Fruit fly (Drosophila melanogaster) whole organism, embryonic: Measurements from ENCODE around the gene HIPP1.

Experiments used
- ATbp ChIP-seq: fragments of 200-800 bp; sonication (Bioruptor generic); optimal IDR thresholded peaks from 2 replicates; lab custom pipeline; 2017; ENCODE audit warnings: missing biosample characterization, mild to moderate bottlenecking, missing genetic modification characterization, missing genetic modification reagents
- Ada2b ChIP-seq: fragments of 200-800 bp; sonication (Bioruptor generic); IDR thresholded peaks from 2 replicates; pipeline ENCODE4 v1.3.6; 2022; ENCODE audit warnings: missing biosample characterization, missing genetic modification characterization
- CG10366 ChIP-seq: fragments of 200-800 bp; sonication (Bioruptor generic); IDR thresholded peaks from 2 replicates; pipeline ENCODE4 v1.3.6; 2022; ENCODE audit warnings: missing biosample characterization, missing genetic modification characterization
- CG10462 ChIP-seq: fragments of 200-800 bp; sonication (Bioruptor generic); optimal IDR thresholded peaks from 2 replicates; lab custom pipeline; 2016; ENCODE audit warnings: missing biosample characterization, missing genetic modification characterization
- CG11695 ChIP-seq: fragments of 200-800 bp; sonication (Bioruptor generic); IDR thresholded peaks from 3 replicates; pipeline ENCODE4 v1.3.6; 2022; ENCODE audit warnings: missing biosample characterization, missing genetic modification characterization
- CG15011 ChIP-seq: fragments of 200-800 bp; sonication (Bioruptor generic); optimal IDR thresholded peaks from 3 replicates; lab custom pipeline; 2018; ENCODE audit warnings: missing biosample characterization, mild to moderate bottlenecking, missing genetic modification characterization
- CG15073 ChIP-seq: fragments of 200-800 bp; sonication (Bioruptor generic); optimal IDR thresholded peaks from 2 replicates; lab custom pipeline; 2016; ENCODE audit warnings: missing biosample characterization, missing genetic modification characterization
- CG17612 ChIP-seq: fragments of 200-800 bp; sonication (Bioruptor generic); IDR thresholded peaks from 2 replicates; pipeline ENCODE4 v1.3.6; 2022; ENCODE audit warnings: missing biosample characterization, missing genetic modification characterization
- CG1832 ChIP-seq: fragments of 200-800 bp; sonication (Bioruptor generic); optimal IDR thresholded peaks from 2 replicates; lab custom pipeline; 2017; ENCODE audit warnings: missing biosample characterization, mild to moderate bottlenecking, missing genetic modification characterization, inconsistent platforms
- CG2889 ChIP-seq: fragments of 200-800 bp; sonication (Bioruptor generic); IDR thresholded peaks from 3 replicates; pipeline ENCODE4 v1.3.6; 2022; ENCODE audit warnings: missing biosample characterization, missing genetic modification characterization
- CG30020 ChIP-seq: fragments of 200-800 bp; optimal IDR thresholded peaks from 2 replicates; lab custom pipeline; 2019; ENCODE audit warnings: missing biosample characterization, mild to moderate bottlenecking, missing genetic modification characterization, moderate library complexity
- CG3065 ChIP-seq: fragments of 200-800 bp; sonication (Bioruptor generic); optimal IDR thresholded peaks from 2 replicates; lab custom pipeline; 2016; ENCODE audit warnings: missing biosample characterization, missing genetic modification characterization
- CG33557 ChIP-seq: fragments of 200-800 bp; sonication (Bioruptor generic); optimal IDR thresholded peaks from 2 replicates; lab custom pipeline; 2019; ENCODE audit warnings: missing biosample characterization, mild to moderate bottlenecking, missing genetic modification characterization, moderate library complexity
- CG34376 ChIP-seq: fragments of 200-800 bp; sonication (Bioruptor generic); optimal IDR thresholded peaks from 2 replicates; lab custom pipeline; 2018; ENCODE audit warnings: missing biosample characterization, mild to moderate bottlenecking, missing genetic modification characterization
- CG7928 ChIP-seq: fragments of 200-800 bp; sonication (Bioruptor generic); optimal IDR thresholded peaks from 2 replicates; lab custom pipeline; 2017; ENCODE audit warnings: missing biosample characterization, mild to moderate bottlenecking, missing genetic modification characterization
- CkIIα-i1 ChIP-seq: fragments of 200-800 bp; sonication (Bioruptor generic); IDR thresholded peaks from 2 replicates; pipeline ENCODE4 v1.3.6; 2022; ENCODE audit warnings: missing biosample characterization, missing genetic modification characterization
- Doc2 ChIP-seq: fragments of 200-800 bp; sonication (Bioruptor generic); IDR thresholded peaks from 2 replicates; pipeline ENCODE4 v1.3.6; 2022; ENCODE audit warnings: missing biosample characterization, missing genetic modification characterization
- HHEX ChIP-seq: fragments of 200-800 bp; sonication (Bioruptor generic); optimal IDR thresholded peaks from 3 replicates; lab custom pipeline; 2017; ENCODE audit warnings: missing biosample characterization, mild to moderate bottlenecking, missing genetic modification characterization, missing genetic modification reagents
- Hand ChIP-seq: fragments of 200-800 bp; sonication (Bioruptor generic); optimal IDR thresholded peaks from 2 replicates; lab custom pipeline; 2017; ENCODE audit warnings: mild to moderate bottlenecking, missing biosample characterization, missing genetic modification reagents, missing genetic modification characterization
- Hey ChIP-seq: fragments of 200-800 bp; sonication (Bioruptor generic); optimal IDR thresholded peaks from 3 replicates; lab custom pipeline; 2018; ENCODE audit warnings: missing biosample characterization, mild to moderate bottlenecking, missing genetic modification characterization
- Hmr ChIP-seq: fragments of 200-800 bp; sonication (Bioruptor generic); optimal IDR thresholded peaks from 3 replicates; lab custom pipeline; 2017; ENCODE audit warnings: mild to moderate bottlenecking, missing biosample characterization, missing genetic modification reagents, missing genetic modification characterization
- Hmx ChIP-seq: fragments of 200-800 bp; sonication (Bioruptor generic); optimal IDR thresholded peaks from 2 replicates; lab custom pipeline; 2016; ENCODE audit warnings: missing biosample characterization, missing genetic modification characterization
- Hr39 ChIP-seq: fragments of >200 bp; optimal IDR thresholded peaks from 2 replicates; lab custom pipeline; 2017
- MTF-1 ChIP-seq: fragments of 200-800 bp; sonication (Bioruptor generic); optimal IDR thresholded peaks from 2 replicates; lab custom pipeline; 2018; ENCODE audit warnings: missing biosample characterization, mild to moderate bottlenecking, missing genetic modification characterization, borderline replicate concordance
- Med ChIP-seq: fragments of 200-800 bp; sonication (Bioruptor generic); peaks from one replicate; lab custom pipeline; 2016; ENCODE audit warnings: missing biosample characterization, missing genetic modification characterization, mild to moderate bottlenecking, inconsistent platforms, moderate library complexity
- Mrtf ChIP-seq: fragments of 200-800 bp; sonication (Bioruptor generic); IDR thresholded peaks from 3 replicates; pipeline ENCODE4 v1.3.6; 2022; ENCODE audit warnings: missing biosample characterization, missing genetic modification characterization
- NC2α ChIP-seq: fragments of 200-800 bp; sonication (Bioruptor generic); optimal IDR thresholded peaks from 2 replicates; lab custom pipeline; 2016; ENCODE audit warnings: missing biosample characterization, missing genetic modification characterization
- NC2β ChIP-seq: fragments of 200-800 bp; sonication (Bioruptor generic); optimal IDR thresholded peaks from 2 replicates; lab custom pipeline; 2016; ENCODE audit warnings: missing biosample characterization, missing genetic modification characterization
- NFAT ChIP-seq: fragments of 200-800 bp; sonication (Bioruptor generic); IDR thresholded peaks from 2 replicates; pipeline ENCODE4 v1.3.6; 2022; ENCODE audit warnings: missing biosample characterization, missing genetic modification characterization
- NfI ChIP-seq: fragments of 200-800 bp; sonication (Bioruptor generic); optimal IDR thresholded peaks from 3 replicates; lab custom pipeline; 2018; ENCODE audit warnings: missing biosample characterization, mild to moderate bottlenecking, missing genetic modification characterization, moderate library complexity
- Oli ChIP-seq: fragments of 200-800 bp; sonication (Bioruptor generic); optimal IDR thresholded peaks from 2 replicates; lab custom pipeline; 2018; ENCODE audit warnings: missing biosample characterization, mild to moderate bottlenecking, missing genetic modification characterization, moderate library complexity
- Sin3A ChIP-seq: fragments of >200 bp; optimal IDR thresholded peaks from 2 replicates; lab custom pipeline; 2018
- Vsx1 ChIP-seq: fragments of 200-800 bp; sonication (Bioruptor generic); optimal IDR thresholded peaks from 2 replicates; lab custom pipeline; 2017; ENCODE audit warnings: missing biosample characterization, mild to moderate bottlenecking, missing genetic modification characterization, missing genetic modification reagents
- bowl ChIP-seq: fragments of 200-800 bp; sonication (Bioruptor generic); IDR thresholded peaks from 2 replicates; pipeline ENCODE4 v1.3.6; 2022; ENCODE audit warnings: missing biosample characterization, missing genetic modification characterization
- cad ChIP-seq: fragments of >200 bp; optimal IDR thresholded peaks from 2 replicates; lab custom pipeline; 2017; ENCODE audit warnings: missing biosample characterization, missing genetic modification characterization
- crol ChIP-seq: fragments of 200-800 bp; sonication (Bioruptor generic); IDR thresholded peaks from 2 replicates; pipeline ENCODE4 v1.3.6; 2022; ENCODE audit warnings: missing biosample characterization, missing genetic modification characterization
- exex ChIP-seq: fragments of 200-800 bp; sonication (Bioruptor generic); optimal IDR thresholded peaks from 4 replicates; lab custom pipeline; 2018; ENCODE audit warnings: missing biosample characterization, mild to moderate bottlenecking, missing genetic modification characterization, moderate library complexity
- ftz-f1 ChIP-seq: fragments of 200-800 bp; sonication (Bioruptor generic); optimal IDR thresholded peaks from 2 replicates; lab custom pipeline; 2016; ENCODE audit warnings: missing biosample characterization, missing genetic modification characterization
- gsb ChIP-seq: fragments of 200-800 bp; sonication (Bioruptor generic); IDR thresholded peaks from 2 replicates; pipeline ENCODE4 v1.3.6; 2022; ENCODE audit warnings: missing biosample characterization, missing genetic modification characterization
- hb ChIP-seq: fragments of 200-800 bp; sonication (Bioruptor generic); IDR thresholded peaks from 3 replicates; pipeline ENCODE4 v1.3.6; 2022; ENCODE audit warnings: missing biosample characterization, missing genetic modification characterization; ENCODE audit not compliant: partially characterized antibody
- mirr ChIP-seq: fragments of 200-800 bp; sonication (Bioruptor generic); optimal IDR thresholded peaks from 3 replicates; lab custom pipeline; 2018; ENCODE audit warnings: missing biosample characterization, mild to moderate bottlenecking, missing genetic modification characterization
- nerfin-1 ChIP-seq: fragments of 200-800 bp; sonication (Bioruptor generic); optimal IDR thresholded peaks from 3 replicates; lab custom pipeline; 2019; ENCODE audit warnings: missing biosample characterization, mild to moderate bottlenecking, missing genetic modification characterization, moderate library complexity
- peb ChIP-seq: fragments of 200-800 bp; sonication (Bioruptor generic); IDR thresholded peaks from 2 replicates; pipeline ENCODE4 v1.3.6; 2022; ENCODE audit warnings: missing biosample characterization, missing genetic modification characterization
- phol ChIP-seq: fragments of 200-800 bp; sonication (Bioruptor generic); optimal IDR thresholded peaks from 3 replicates; lab custom pipeline; 2018; ENCODE audit warnings: missing biosample characterization, mild to moderate bottlenecking, missing genetic modification characterization, moderate library complexity
- repo ChIP-seq: fragments of 200-800 bp; sonication (Bioruptor generic); optimal IDR thresholded peaks from 2 replicates; lab custom pipeline; 2016; ENCODE audit warnings: missing biosample characterization, missing genetic modification characterization
- shn ChIP-seq: fragments of 200-800 bp; sonication (Bioruptor generic); optimal IDR thresholded peaks from 3 replicates; lab custom pipeline; 2016; ENCODE audit warnings: missing biosample characterization, missing genetic modification characterization
- so ChIP-seq: fragments of 200-800 bp; sonication (Bioruptor generic); IDR thresholded peaks from 3 replicates; pipeline ENCODE4 v1.3.6; 2022; ENCODE audit warnings: missing biosample characterization, missing genetic modification characterization
- sug ChIP-seq: fragments of 200-800 bp; optimal IDR thresholded peaks from 2 replicates; lab custom pipeline; 2019; ENCODE audit warnings: missing biosample characterization, mild to moderate bottlenecking, missing genetic modification characterization, moderate library complexity
- tap ChIP-seq: fragments of 200-800 bp; optimal IDR thresholded peaks from 3 replicates; lab custom pipeline; 2019; ENCODE audit warnings: missing biosample characterization, mild to moderate bottlenecking, missing genetic modification characterization, moderate library complexity
- tgo ChIP-seq: fragments of 200-800 bp; sonication (Bioruptor generic); IDR thresholded peaks from 3 replicates; pipeline ENCODE4 v1.3.6; 2022; ENCODE audit warnings: missing biosample characterization, missing genetic modification characterization
- yki ChIP-seq: fragments of >200 bp; optimal IDR thresholded peaks from 3 replicates; lab custom pipeline; 2018
- z ChIP-seq: fragments of 200-800 bp; sonication (Bioruptor generic); IDR thresholded peaks from 3 replicates; pipeline ENCODE4 v1.3.6; 2022; ENCODE audit warnings: missing biosample characterization, missing genetic modification characterization
- zen2 ChIP-seq: fragments of 200-800 bp; sonication (Bioruptor generic); IDR thresholded peaks from 3 replicates; pipeline ENCODE4 v1.3.6; 2022; ENCODE audit warnings: missing biosample characterization, missing genetic modification characterization; ENCODE audit not compliant: partially characterized antibody

The HIPP1 gene

DNA sequence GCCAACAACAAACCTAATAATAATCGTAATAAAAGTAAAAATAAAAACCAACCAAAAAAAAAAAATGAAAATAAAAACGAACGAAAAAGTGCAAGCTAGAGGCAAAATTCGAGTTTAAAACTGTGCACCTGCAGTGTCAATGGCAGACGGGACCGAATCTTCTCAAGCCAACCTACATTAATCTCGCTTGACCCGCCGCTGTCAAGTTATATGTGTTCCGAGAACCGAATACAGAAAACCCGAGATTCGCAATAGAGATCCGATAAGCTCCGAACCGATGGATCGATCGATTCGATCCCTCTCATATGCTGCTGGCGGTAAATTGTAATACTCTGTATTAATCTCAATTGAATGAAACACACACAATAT lies 36.8 kb upstream of the HIPP1 start:
- TF ChIP-seq yki (no peak), CG7928 (no peak), CG15073 (GFP tag; lab: Kevin White, UChicago) (no peak), MTF-1 (GFP tag; lab: Kevin White, UChicago) (no peak), HHEX (GFP tag; lab: Kevin White, UChicago) (no peak), Mrtf (GFP tag; lab: Robert Waterston, UW) (no peak), cad (no peak), CG1832 (GFP tag; lab: Kevin White, UChicago) (no peak), CG10366 (GFP tag; lab: Robert Waterston, UW) (no peak), NFAT (no peak), CG11695 (GFP tag; lab: Robert Waterston, UW) (no peak), hb (GFP tag; lab: Robert Waterston, UW) (no peak), nerfin-1 (tag; lab: Kevin White, UChicago) (no peak), CG17612 (GFP tag; lab: Robert Waterston, UW) (no peak), ftz-f1 (GFP tag; lab: Kevin White, UChicago) (no peak), Hmx (GFP tag; lab: Kevin White, UChicago) (no peak), z (GFP tag; lab: Robert Waterston, UW) (no peak), peb (no peak), NC2β (GFP tag; lab: Kevin White, UChicago) (no peak), so (GFP tag; lab: Robert Waterston, UW) (no peak)
- TF ChIP-seq, all 482 proteins: peak for 0

DNA sequence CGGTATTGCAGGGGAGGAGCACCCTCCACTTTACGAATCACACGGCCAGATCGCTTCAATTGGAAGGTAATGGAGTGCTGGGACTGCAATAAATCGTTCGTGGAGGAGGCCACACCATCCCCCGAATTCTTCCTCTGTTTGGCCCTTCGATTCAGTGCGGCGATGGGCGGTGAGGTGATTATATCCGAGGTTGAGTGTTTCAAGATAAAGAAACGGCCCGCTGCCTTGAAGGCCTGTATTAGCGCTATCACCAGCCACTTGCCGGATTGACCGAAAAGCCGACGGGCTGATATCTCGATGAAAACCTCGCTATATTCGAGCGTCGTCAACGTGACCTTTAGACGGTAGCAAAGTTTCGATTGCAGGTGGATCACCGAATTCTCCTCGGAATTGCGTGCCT lies 32.0 kb upstream of the HIPP1 start:
- TF ChIP-seq Hey (tag; lab: Kevin White, UChicago) (no peak), shn (GFP tag; lab: Kevin White, UChicago) (no peak), Hand (GFP tag; lab: Kevin White, UChicago) (no peak), Med (peak; percentile 48), crol (GFP tag; lab: Robert Waterston, UW) (no peak), NfI (no peak), gsb (no peak), hb (GFP tag; lab: Robert Waterston, UW) (no peak), sug (peak; percentile 31), CG10462 (no peak), tap (tag; lab: Kevin White, UChicago) (no peak), ftz-f1 (GFP tag; lab: Kevin White, UChicago) (peak; percentile 56), repo (GFP tag; lab: Kevin White, UChicago) (no peak), mirr (GFP tag; lab: Kevin White, UChicago) (peak; percentile 37), Doc2 (GFP tag; lab: Robert Waterston, UW) (no peak), Vsx1 (no peak), CkIIα-i1 (GFP tag; lab: Robert Waterston, UW) (no peak), zen2 (0 out of 3 replicates have a peak, but pooled peaks have one; percentile 12), CG2889 (GFP tag; lab: Robert Waterston, UW) (no peak), CG15011 (no peak), Sin3A (lab: Kevin White, UChicago) (no peak), CG7928 (no peak), tgo (GFP tag; lab: Robert Waterston, UW) (no peak), Hmr (GFP tag; lab: Kevin White, UChicago) (no peak), CG3065 (GFP tag; lab: Kevin White, UChicago) (no peak), CG33557 (GFP tag; lab: Kevin White, UChicago) (no peak), Ada2b (GFP tag; lab: Robert Waterston, UW) (no peak), ATbp (no peak), CG34376 (peak; percentile 91), phol (no peak), NC2α (GFP tag; lab: Kevin White, UChicago) (no peak), CG30020 (tag; lab: Kevin White, UChicago) (no peak), exex (tag; lab: Kevin White, UChicago) (peak; percentile 32), bowl (GFP tag; lab: Robert Waterston, UW) (no peak), Hr39 (lab: Kevin White, UChicago) (no peak), Oli (tag; lab: Kevin White, UChicago) (no peak)
